Fruit fly (Drosophila melanogaster): ENCODE results near the gene beat-VII.

Gene beat-VII

DNA sequence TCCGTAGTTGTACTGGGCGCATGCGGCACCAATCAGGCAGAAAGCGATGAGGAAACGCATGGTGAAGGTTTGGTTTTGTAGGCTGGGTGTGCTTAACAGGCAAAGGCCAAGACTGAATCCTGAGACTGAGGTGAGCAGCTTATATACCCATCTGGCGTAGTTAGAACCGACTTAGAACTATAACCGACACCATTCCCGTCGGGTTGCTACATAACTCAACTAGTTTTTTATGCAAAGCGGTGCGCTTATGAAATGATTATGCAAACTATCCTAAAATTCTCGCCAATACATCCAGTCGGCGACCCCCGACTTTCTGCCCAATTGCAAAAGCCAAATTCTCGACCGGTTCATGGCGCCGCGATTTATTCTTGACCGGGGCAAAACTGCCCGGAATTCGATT is 55.1 kb downstream of the beat-VII start, which contains the start of gene TwdlO:
TSS of gene TwdlO (minus strand) at position 101 of the 400 bp plus-strand sequence.
- no peak for TF ChIP-seq Met (GFP tag; optimal IDR thresholded peaks at IDR 0.05)
- TF ChIP-seq Gug (GFP tag; IDR thresholded peaks at IDR 0.05) = no peak
- no peak for TF ChIP-seq CG3919 (GFP tag; optimal IDR thresholded peaks at IDR 0.05)
- TF ChIP-seq CG8632 (GFP tag; optimal IDR thresholded peaks at IDR 0.05) = no peak
- TF ChIP-seq CG8119 (GFP tag; IDR thresholded peaks at IDR 0.05) = no peak
- no peak for TF ChIP-seq CG6276 (GFP tag; optimal IDR thresholded peaks at IDR 0.05)
- no peak for TF ChIP-seq CG6163 (GFP tag; IDR thresholded peaks at IDR 0.05)
- no peak for TF ChIP-seq acj6 (GFP tag; optimal IDR thresholded peaks at IDR 0.05)
- TF ChIP-seq fd85E (GFP tag; optimal IDR thresholded peaks at IDR 0.05) = no peak
- no peak for TF ChIP-seq CG11762 (GFP tag; optimal IDR thresholded peaks at IDR 0.05; ENCODE audit: insufficient read depth)
- TF ChIP-seq CG4318 (GFP tag; optimal IDR thresholded peaks at IDR 0.05) = no peak

dm6 chr3R:26625552-26625951 is 56.2 kb downstream of the beat-VII start, which contains the start of gene TwdlL:
Gene TwdlL (minus strand): TSS chr3R:26625652.
- TF ChIP-seq CG8632 (GFP tag; optimal IDR thresholded peaks at IDR 0.05) (no peak), achi (GFP tag; optimal IDR thresholded peaks at IDR 0.05) (no peak), CG32006 (GFP tag; optimal IDR thresholded peaks at IDR 0.05) (no peak), CG34406 (GFP tag; optimal IDR thresholded peaks at IDR 0.05) (no peak), Gug (GFP tag; IDR thresholded peaks at IDR 0.05) (no peak), cyc (GFP tag; optimal IDR thresholded peaks at IDR 0.05) (no peak), CG15336 (GFP tag; IDR thresholded peaks at IDR 0.05) (no peak)

DNA sequence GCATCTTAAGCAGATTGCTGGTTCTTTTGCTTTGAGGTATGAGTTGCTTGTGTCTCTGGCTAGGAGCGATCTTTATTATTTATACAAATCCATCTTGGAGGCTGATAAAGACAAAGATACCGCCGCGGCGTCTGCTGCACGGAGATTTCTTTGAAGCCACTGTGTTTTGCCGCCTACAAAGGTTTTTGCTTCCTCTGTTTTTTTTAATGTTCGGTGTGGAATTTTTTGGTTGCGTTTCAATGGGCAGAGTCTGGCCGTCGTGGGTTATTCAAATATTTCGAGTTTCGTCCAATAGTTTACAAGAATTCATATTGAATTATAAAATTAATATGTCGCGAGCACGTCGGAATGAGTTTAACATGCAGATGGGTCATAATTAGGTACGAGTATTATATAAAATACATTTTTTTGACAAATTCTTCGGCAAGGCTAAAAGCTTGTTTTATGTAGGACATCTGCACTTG is 58.2 kb downstream of the beat-VII start, which contains the start of gene TwdlB:
TSS of gene TwdlB (minus strand) at position 51 of the 464 bp plus-strand sequence.
- TF ChIP-seq Eip93F (GFP tag; optimal IDR thresholded peaks at IDR 0.05) (no peak), fd59A (GFP tag; optimal IDR thresholded peaks at IDR 0.05) (no peak), CG32006 (GFP tag; optimal IDR thresholded peaks at IDR 0.05) (no peak), CG10631 (GFP tag; optimal IDR thresholded peaks at IDR 0.05) (no peak), topi (GFP tag; optimal IDR thresholded peaks at IDR 0.05) (no peak), CG8632 (GFP tag; optimal IDR thresholded peaks at IDR 0.05) (no peak), OdsH (GFP tag; optimal IDR thresholded peaks at IDR 0.05) (no peak), CG34406 (GFP tag; optimal IDR thresholded peaks at IDR 0.05) (no peak), CG15336 (GFP tag; IDR thresholded peaks at IDR 0.05) (no peak), ss (GFP tag; optimal IDR thresholded peaks at IDR 0.05) (no peak), CG31627 (GFP tag; optimal IDR thresholded peaks at IDR 0.05) (no peak), CG6808 (GFP tag; optimal IDR thresholded peaks at IDR 0.05) (no peak), Lpt (GFP tag; optimal IDR thresholded peaks at IDR 0.05) (no peak), Eip75B (GFP tag; optimal IDR thresholded peaks at IDR 0.05) (no peak), Met (GFP tag; optimal IDR thresholded peaks at IDR 0.05) (no peak)

- TF ChIP-seq CG7368 (GFP tag; optimal IDR thresholded peaks at IDR 0.05) = no peak
- TF ChIP-seq Met (GFP tag; optimal IDR thresholded peaks at IDR 0.05) = no peak
- TF ChIP-seq salr (GFP tag; optimal IDR thresholded peaks at IDR 0.05) = no peak
- TF ChIP-seq dac (GFP tag; optimal IDR thresholded peaks at IDR 0.05) = no peak
- no peak for TF ChIP-seq CG6792 (GFP tag; optimal IDR thresholded peaks at IDR 0.05)
- TF ChIP-seq svp (GFP tag) = no peak
- TF ChIP-seq CG6163 (GFP tag; IDR thresholded peaks at IDR 0.05) = no peak
- no peak for TF ChIP-seq esn (GFP tag; optimal IDR thresholded peaks at IDR 0.05)
- TF ChIP-seq Sox15 (GFP tag; optimal IDR thresholded peaks at IDR 0.05) = no peak
- TF ChIP-seq CG10669 (GFP tag; optimal IDR thresholded peaks at IDR 0.05) = no peak
- TF ChIP-seq Sox14 (GFP tag; optimal IDR thresholded peaks at IDR 0.05) = no peak
- no peak for TF ChIP-seq Smox (GFP tag; optimal IDR thresholded peaks at IDR 0.05)
- TF ChIP-seq Hr4 (GFP tag; optimal IDR thresholded peaks at IDR 0.05) = no peak
- no peak for TF ChIP-seq net (GFP tag; optimal IDR thresholded peaks at IDR 0.05)
- TF ChIP-seq CG6276 (GFP tag; optimal IDR thresholded peaks at IDR 0.05) = no peak
- TF ChIP-seq CG11294 (GFP tag; IDR thresholded peaks at IDR 0.05) = no peak
- no peak for TF ChIP-seq CG32006 (GFP tag; optimal IDR thresholded peaks at IDR 0.05)
Measured at dm6 chr3R:26621314-26621813, 60.4 kb downstream of the beat-VII start, which contains the start of gene TwdlP. Gene TwdlP (minus strand): TSS chr3R:26621364.

Data from whole organism, prepupa.